Worm (Caenorhabditis elegans) whole organism, late embryonic: ENCODE data around the gene T10H9.1.

Experiments used
- ceh-18 ChIP-seq: sonication (generic microtip); optimal IDR thresholded peaks from 2 replicates; lab custom pipeline; 2016; ENCODE audit warnings: missing genetic modification characterization, missing compliant biosample characterization
- ceh-19 ChIP-seq: fragments of 200-800 bp; sonication (Bioruptor generic); optimal IDR thresholded peaks from 2 replicates; lab custom pipeline; 2018; ENCODE audit warnings: mild to moderate bottlenecking, missing genetic modification characterization, missing compliant biosample characterization
- ceh-9 ChIP-seq: sonication (generic microtip); optimal IDR thresholded peaks from 2 replicates; lab custom pipeline; 2016; ENCODE audit warnings: mild to moderate bottlenecking, missing genetic modification characterization, inconsistent platforms, missing compliant biosample characterization
- ets-4 ChIP-seq: sonication (generic microtip); optimal IDR thresholded peaks from 2 replicates; lab custom pipeline; 2016; ENCODE audit warnings: missing genetic modification characterization, missing compliant biosample characterization
- fax-1 ChIP-seq: sonication (generic microtip); optimal IDR thresholded peaks from 2 replicates; lab custom pipeline; 2016; ENCODE audit warnings: missing genotype, missing genetic modification characterization, missing compliant biosample characterization
- fkh-10 ChIP-seq: fragments of 150-350 bp; optimal IDR thresholded peaks from 2 replicates; lab custom pipeline; 2014; ENCODE audit warnings: missing biosample characterization, missing genetic modification reagents, missing genetic modification characterization
- fkh-6 ChIP-seq: sonication (generic microtip); optimal IDR thresholded peaks from 2 replicates; lab custom pipeline; 2016; ENCODE audit warnings: missing genetic modification characterization, missing compliant biosample characterization
- gmeb-2 ChIP-seq: sonication (generic microtip); optimal IDR thresholded peaks from 2 replicates; lab custom pipeline; 2016; ENCODE audit warnings: missing genetic modification characterization, inconsistent platforms, missing compliant biosample characterization
- hlh-30 ChIP-seq: sonication (generic microtip); optimal IDR thresholded peaks from 2 replicates; lab custom pipeline; 2017; ENCODE audit warnings: antibody characterized with exemption, missing genetic modification characterization, missing compliant biosample characterization; ENCODE audit not compliant: insufficient read depth
- madf-2 ChIP-seq: sonication (generic microtip); optimal IDR thresholded peaks from 2 replicates; lab custom pipeline; 2017; ENCODE audit warnings: missing genetic modification characterization, missing compliant biosample characterization
- nhr-11 ChIP-seq: fragments of 150-350 bp; optimal IDR thresholded peaks from 2 replicates; lab custom pipeline; 2014; ENCODE audit warnings: missing biosample characterization, missing genetic modification characterization
- pag-3 ChIP-seq: sonication (generic microtip); optimal IDR thresholded peaks from 2 replicates; lab custom pipeline; 2016; ENCODE audit warnings: missing compliant biosample characterization, missing genetic modification characterization, borderline replicate concordance
- pros-1 ChIP-seq: fragments of 150-350 bp; optimal IDR thresholded peaks from 2 replicates; lab custom pipeline; 2014; ENCODE audit warnings: missing biosample characterization, missing genetic modification reagents, missing genetic modification characterization

ce11 chrV:6690075-6690474, 40.7 kb downstream of the T10H9.1 start:
- TF ChIP-seq ceh-19 (no peak), madf-2 (tag; lab: Kevin White, UChicago) (no peak), nhr-11 (no peak), ets-4 (tag; lab: Kevin White, UChicago) (no peak), ceh-9 (tag; lab: Kevin White, UChicago) (no peak), fkh-10 (GFP tag; lab: Kevin White, UChicago) (no peak), pag-3 (no peak), hlh-30 (tag; lab: Kevin White, UChicago) (no peak), gmeb-2 (tag; lab: Kevin White, UChicago) (no peak), fkh-6 (no peak), fax-1 (tag; lab: Kevin White, UChicago) (no peak), ceh-18 (tag; lab: Kevin White, UChicago) (no peak), pros-1 (tag; lab: Kevin White, UChicago) (no peak)
